Fruit fly (Drosophila melanogaster): Measurements from ENCODE around the gene Or83c.

Gene Or83c

dm6 chr3R:6112252-6112995 lies 34.3 kb upstream of the Or83c start, which contains the start of gene Obp83g (continued):
- no peak for TF ChIP-seq Dfd (GFP tag; optimal IDR thresholded peaks at IDR 0.05)
- TF ChIP-seq wor (GFP tag; IDR thresholded peaks at IDR 0.05), result peak; percentile 18; the same call in 1 of the 2 replicates
- no peak for TF ChIP-seq Nf-YA (GFP tag; IDR thresholded peaks at IDR 0.05)
- no peak for TF ChIP-seq zfh1 (GFP tag; IDR thresholded peaks at IDR 0.05)
- TF ChIP-seq scrt (GFP tag; optimal IDR thresholded peaks at IDR 0.05), result peak; percentile 33
- no peak for TF ChIP-seq vnd (GFP tag; IDR thresholded peaks at IDR 0.05; ENCODE audit: partially characterized antibody)
- TF ChIP-seq pnt (GFP tag; optimal IDR thresholded peaks at IDR 0.05), result no peak
- no peak for TF ChIP-seq CG10267 (tag; optimal IDR thresholded peaks at IDR 0.05)
- TF ChIP-seq chif (GFP tag; optimal IDR thresholded peaks at IDR 0.05), result no peak
- no peak for TF ChIP-seq CG12299 (tag; optimal IDR thresholded peaks at IDR 0.05)
- no peak for TF ChIP-seq CG8478 (optimal IDR thresholded peaks at IDR 0.05)
- no peak for TF ChIP-seq CG3847 (GFP tag; IDR thresholded peaks at IDR 0.05)
- TF ChIP-seq CG8388 (GFP tag; optimal IDR thresholded peaks at IDR 0.05), result no peak
- TF ChIP-seq Lpt (GFP tag; optimal IDR thresholded peaks at IDR 0.05), result no peak
- peak; percentile 23; the same call in 1 of the 2 replicates for TF ChIP-seq CG10366 (GFP tag; IDR thresholded peaks at IDR 0.05)
- TF ChIP-seq amos (GFP tag; IDR thresholded peaks at IDR 0.05; ENCODE audit: partially characterized antibody), result no peak
- no peak for TF ChIP-seq ci (GFP tag; IDR thresholded peaks at IDR 0.05)
- TF ChIP-seq CG7745 (tag; optimal IDR thresholded peaks at IDR 0.05), result no peak
- no peak for TF ChIP-seq dm (GFP tag; optimal IDR thresholded peaks at IDR 0.05)
- TF ChIP-seq klu (GFP tag; IDR thresholded peaks at IDR 0.05), result no peak
- TF ChIP-seq Fer2 (tag; optimal IDR thresholded peaks at IDR 0.05), result no peak
- TF ChIP-seq Jarid2 (GFP tag; optimal IDR thresholded peaks at IDR 0.05), result no peak
- no peak for TF ChIP-seq D (optimal IDR thresholded peaks at IDR 0.05)
- TF ChIP-seq D (GFP tag; optimal IDR thresholded peaks at IDR 0.05), result no peak
- no peak for TF ChIP-seq abd-A (tag; optimal IDR thresholded peaks at IDR 0.05)
- peak; percentile 30 for TF ChIP-seq CG18619 (GFP tag; optimal IDR thresholded peaks at IDR 0.05)
- peak in 1 of 2 experiments; percentile 41 for TF ChIP-seq eve (GFP tag; optimal IDR thresholded peaks at IDR 0.05)
- TF ChIP-seq CG15073 (GFP tag; optimal IDR thresholded peaks at IDR 0.05), result no peak
- peak; percentile 13 for TF ChIP-seq Hmr (GFP tag; optimal IDR thresholded peaks at IDR 0.05)
- no peak for TF ChIP-seq CG42726 (GFP tag; IDR thresholded peaks at IDR 0.05; ENCODE audit: partially characterized antibody)
- TF ChIP-seq en (GFP tag; optimal IDR thresholded peaks at IDR 0.05), result no peak
- TF ChIP-seq CG2120 (GFP tag; optimal IDR thresholded peaks at IDR 0.05), result peak; percentile 70
- TF ChIP-seq CG4820 (GFP tag; optimal IDR thresholded peaks at IDR 0.05), result peak; percentile 4
- peak; percentile 18 for TF ChIP-seq CG9727 (GFP tag; optimal IDR thresholded peaks at IDR 0.05)
- TF ChIP-seq HmgZ (tag; optimal IDR thresholded peaks at IDR 0.05), result no peak
- peak; percentile 29 for TF ChIP-seq ATbp (GFP tag; optimal IDR thresholded peaks at IDR 0.05)
- no peak for TF ChIP-seq CG33213 (GFP tag; optimal IDR thresholded peaks at IDR 0.05)
- no peak for TF ChIP-seq CG34376 (GFP tag; optimal IDR thresholded peaks at IDR 0.05)
- 0 out of 3 replicates have a peak, but pooled peaks have one; percentile 7 for TF ChIP-seq otp (GFP tag; IDR thresholded peaks at IDR 0.05)
- peak; percentile 42 for TF ChIP-seq HHEX (GFP tag; optimal IDR thresholded peaks at IDR 0.05)
- peak; percentile 61; the same call in 2 of the 3 replicates for TF ChIP-seq CG17361 (GFP tag; IDR thresholded peaks at IDR 0.05)
- no peak for TF ChIP-seq slou (GFP tag; optimal IDR thresholded peaks at IDR 0.05)
- no peak for TF ChIP-seq CG7271 (tag; optimal IDR thresholded peaks at IDR 0.05)
- TF ChIP-seq CG11247 (GFP tag; IDR thresholded peaks at IDR 0.05), result no peak; the same call in 1 of the 2 replicates
- TF ChIP-seq CG10543 (GFP tag; optimal IDR thresholded peaks at IDR 0.05), result peak; percentile 51
- peak; percentile 3 for TF ChIP-seq Myb (GFP tag; optimal IDR thresholded peaks at IDR 0.05)
- no peak for TF ChIP-seq tio (GFP tag; optimal IDR thresholded peaks at IDR 0.05)
- no peak for TF ChIP-seq schlank (tag; optimal IDR thresholded peaks at IDR 0.05)
- TF ChIP-seq tx (GFP tag; optimal IDR thresholded peaks at IDR 0.05), result no peak
- TF ChIP-seq crc (GFP tag; optimal IDR thresholded peaks at IDR 0.05), result no peak
- TF ChIP-seq CG16779 (GFP tag; IDR thresholded peaks at IDR 0.05), result no peak
